Worm (Caenorhabditis elegans): Measurements from ENCODE around the gene scav-4.

DNA sequence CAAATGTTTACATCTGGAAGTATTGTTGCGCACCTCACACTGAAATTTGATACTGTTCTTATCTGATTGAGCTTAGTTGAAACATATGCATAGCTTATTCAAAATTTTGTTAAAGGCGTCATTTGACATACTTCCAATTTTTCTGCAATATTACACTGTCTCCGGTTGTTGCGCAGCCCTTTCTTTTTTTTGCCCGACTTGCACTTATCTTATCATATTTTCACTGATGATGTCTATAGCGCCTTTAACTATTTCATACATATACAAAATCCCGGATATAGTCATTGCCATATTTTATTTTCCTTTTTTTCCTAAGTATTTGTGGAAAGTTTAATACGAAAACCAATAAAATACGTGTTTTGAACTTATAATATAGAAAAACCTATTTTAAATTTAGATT is 25.2 kb downstream of the scav-4 start:
- TF ChIP-seq dao-5 (tag; optimal IDR thresholded peaks at IDR 0.05) (no peak), W03F9.2 (tag; optimal IDR thresholded peaks at IDR 0.05) (no peak), him-1 (tag; optimal IDR thresholded peaks at IDR 0.05) (no peak)

Measured in whole organism, L4/young adult.